Fruit fly (Drosophila melanogaster): ENCODE data around the gene CG5787.

CG5787 gene

dm6 chr2L:12712255-12712654, 497 bp downstream of the CG5787 start (continued):
- TF ChIP-seq sug (tag; optimal IDR thresholded peaks at IDR 0.05) (no peak), CG2116 (GFP tag; optimal IDR thresholded peaks at IDR 0.05) (peak; percentile 93), CG14667 (GFP tag; IDR thresholded peaks at IDR 0.05) (no peak), gcm2 (GFP tag; optimal IDR thresholded peaks at IDR 0.05) (no peak), CG3726 (GFP tag; IDR thresholded peaks at IDR 0.05) (no peak), YL-1 (GFP tag; optimal IDR thresholded peaks at IDR 0.05) (peak; percentile 65), CG12299 (tag; optimal IDR thresholded peaks at IDR 0.05) (no peak), scrt (GFP tag; optimal IDR thresholded peaks at IDR 0.05) (no peak), prd (optimal IDR thresholded peaks at IDR 0.05) (no peak), prd (GFP tag; IDR thresholded peaks at IDR 0.05) (no peak), sens-2 (GFP tag; IDR thresholded peaks at IDR 0.05) (no peak), zfh2 (GFP tag; optimal IDR thresholded peaks at IDR 0.05) (no peak), mam (GFP tag; optimal IDR thresholded peaks at IDR 0.05) (peak; percentile 6), corto (GFP tag; optimal IDR thresholded peaks at IDR 0.05) (no peak), Dek (tag; optimal IDR thresholded peaks at IDR 0.05) (no peak), chm (GFP tag; IDR thresholded peaks at IDR 0.05) (no peak), CG12744 (GFP tag; optimal IDR thresholded peaks at IDR 0.05) (no peak), tgo (GFP tag; IDR thresholded peaks at IDR 0.05) (no peak), rib (GFP tag; IDR thresholded peaks at IDR 0.05) (no peak), CG13287 (GFP tag; IDR thresholded peaks at IDR 0.05; ENCODE audit: partially characterized antibody) (peak; percentile 30; the same call in 1 of the 2 replicates), Ets97D (GFP tag; optimal IDR thresholded peaks at IDR 0.05) (peak; percentile 26), abd-A (tag; optimal IDR thresholded peaks at IDR 0.05) (no peak), CG11085 (GFP tag; IDR thresholded peaks at IDR 0.05) (no peak), sqz (GFP tag; optimal IDR thresholded peaks at IDR 0.05) (no peak), Hand (GFP tag; optimal IDR thresholded peaks at IDR 0.05) (no peak), knrl (GFP tag; IDR thresholded peaks at IDR 0.05; ENCODE audit: partially characterized antibody) (0 out of 3 replicates have a peak, but pooled peaks have one; percentile 3), CG10209 (GFP tag; optimal IDR thresholded peaks at IDR 0.05) (no peak), lov (optimal IDR thresholded peaks at IDR 0.05) (no peak), lov (GFP tag; IDR thresholded peaks at IDR 0.05) (no peak), CG1529 (GFP tag; optimal IDR thresholded peaks at IDR 0.05) (no peak), gt (GFP tag; IDR thresholded peaks at IDR 0.05) (no peak), grau (tag; optimal IDR thresholded peaks at IDR 0.05) (no peak), CG16779 (GFP tag; IDR thresholded peaks at IDR 0.05) (no peak), CG7556 (GFP tag; optimal IDR thresholded peaks at IDR 0.05) (no peak), CG10654 (GFP tag; optimal IDR thresholded peaks at IDR 0.05) (no peak), CG16815 (GFP tag; optimal IDR thresholded peaks at IDR 0.05) (no peak), tx (GFP tag; optimal IDR thresholded peaks at IDR 0.05) (no peak), Abd-B (GFP tag; optimal IDR thresholded peaks at IDR 0.05) (no peak), Dip3 (GFP tag; optimal IDR thresholded peaks at IDR 0.05) (no peak), sna (GFP tag; IDR thresholded peaks at IDR 0.05; ENCODE audit: partially characterized antibody) (0 out of 2 replicates have a peak, but pooled peaks have one; percentile 15), Dad (GFP tag; optimal IDR thresholded peaks at IDR 0.05) (no peak), CG12942 (GFP tag; optimal IDR thresholded peaks at IDR 0.05) (no peak), org-1 (GFP tag; optimal IDR thresholded peaks at IDR 0.05) (no peak), CG6254 (GFP tag; optimal IDR thresholded peaks at IDR 0.05) (no peak), pan (optimal IDR thresholded peaks at IDR 0.05) (no peak), pan (GFP tag; optimal IDR thresholded peaks at IDR 0.05 in 1 of 2, IDR thresholded peaks at IDR 0.05 in 1 of 2) (no peak), nom (GFP tag; optimal IDR thresholded peaks at IDR 0.05) (no peak), CG2199 (GFP tag; IDR thresholded peaks at IDR 0.05) (no peak), tna (GFP tag; IDR thresholded peaks at IDR 0.05; ENCODE audit: partially characterized antibody) (no peak), CG13775 (GFP tag; optimal IDR thresholded peaks at IDR 0.05) (no peak), twi (tag; optimal IDR thresholded peaks at IDR 0.05) (no peak), ash1 (GFP tag; optimal IDR thresholded peaks at IDR 0.05) (no peak)

Measured in whole organism, embryonic.